Worm (Caenorhabditis elegans) whole organism, mixed stage, embryonic: ENCODE data around the gene ugt-51.

ENCODE experiments used
- elt-3 ChIP-seq: fragments of 150-350 bp; optimal IDR thresholded peaks from 2 replicates; lab custom pipeline; 2014; ENCODE audit warnings: missing biosample characterization, missing genetic modification characterization
- lin-13 ChIP-seq: fragments of 150-350 bp; optimal IDR thresholded peaks from 2 replicates; lab custom pipeline; 2014; ENCODE audit warnings: missing biosample characterization, missing genetic modification characterization
- nhr-12 ChIP-seq: fragments of 150-350 bp; optimal IDR thresholded peaks from 2 replicates; lab custom pipeline; 2014; ENCODE audit warnings: missing biosample characterization, missing genetic modification characterization
- nhr-237 ChIP-seq: fragments of 150-350 bp; optimal IDR thresholded peaks from 2 replicates; lab custom pipeline; 2014; ENCODE audit warnings: missing biosample characterization, missing genetic modification characterization
- unc-62 ChIP-seq: fragments of 150-350 bp; optimal IDR thresholded peaks from 2 replicates; lab custom pipeline; 2014; ENCODE audit warnings: missing biosample characterization, missing genetic modification reagents, missing genetic modification characterization

DNA sequence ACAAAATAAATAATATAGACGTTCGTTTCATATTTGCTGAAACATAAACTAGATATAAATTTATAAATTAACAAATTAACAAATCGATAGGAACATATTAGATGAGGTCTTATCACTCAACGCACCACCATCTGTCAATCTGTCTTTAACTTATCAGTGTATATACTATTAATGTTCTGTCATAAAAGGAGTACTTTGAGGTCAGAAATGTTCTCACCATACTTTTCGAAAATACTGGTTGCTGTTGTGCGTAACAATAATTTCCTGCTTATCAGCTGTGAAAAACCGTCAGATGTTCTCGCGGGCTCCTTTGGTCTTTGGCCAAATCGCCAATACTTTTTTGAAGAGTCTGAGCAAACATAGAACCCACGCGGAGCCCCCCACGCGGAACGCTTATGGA, 15.4 kb upstream of the ugt-51 start, which contains the start of gene C03A7.13:
- TF ChIP-seq unc-62 (GFP tag; lab: Kevin White, UChicago) (no peak), nhr-12 (tag; lab: Kevin White, UChicago) (no peak), nhr-237 (tag; lab: Kevin White, UChicago) (no peak), elt-3 (no peak), lin-13 (tag; lab: Kevin White, UChicago) (no peak)
